Worm (Caenorhabditis elegans) whole organism, young adult: ENCODE results near the gene F44G4.6.

ENCODE experiments used
- B0035.1 ChIP-seq: sonication (generic microtip); optimal IDR thresholded peaks from 2 replicates; lab custom pipeline; 2016; ENCODE audit warnings: missing genetic modification characterization, mild to moderate bottlenecking, missing compliant biosample characterization, missing genotype, missing genetic modification reagents
- B0261.1 ChIP-seq: sonication (generic microtip); optimal IDR thresholded peaks from 2 replicates; lab custom pipeline; 2016; ENCODE audit warnings: mild to moderate bottlenecking, missing genetic modification characterization, moderate library complexity, missing compliant biosample characterization
- B0336.3 ChIP-seq: fragments of 200-800 bp; sonication (Bioruptor generic); IDR thresholded peaks from 2 replicates; pipeline ENCODE4 v1.3.6; 2022; ENCODE audit warnings: missing genetic modification characterization, missing compliant biosample characterization
- D2030.7 ChIP-seq: fragments of 200-800 bp; sonication (Bioruptor generic); IDR thresholded peaks from 2 replicates; pipeline ENCODE4 v1.3.6; 2022; ENCODE audit warnings: missing genetic modification reagents, missing genetic modification characterization, missing compliant biosample characterization
- F10E7.11 ChIP-seq: sonication (generic microtip); optimal IDR thresholded peaks from 2 replicates; lab custom pipeline; 2017; ENCODE audit warnings: mild to moderate bottlenecking, missing genetic modification characterization, moderate library complexity, missing compliant biosample characterization
- F33H1.4 ChIP-seq: fragments of 200-800 bp; sonication (Bioruptor generic); IDR thresholded peaks from 2 replicates; pipeline ENCODE4 v1.3.6; 2022; ENCODE audit warnings: missing genetic modification reagents, missing genetic modification characterization, missing compliant biosample characterization
- F57C9.4 ChIP-seq: sonication (generic microtip); optimal IDR thresholded peaks from 2 replicates; lab custom pipeline; 2017; ENCODE audit warnings: mild to moderate bottlenecking, missing genetic modification characterization, missing compliant biosample characterization
- K12H6.12 ChIP-seq: fragments of 200-800 bp; sonication (Bioruptor generic); optimal IDR thresholded peaks from 2 replicates; lab custom pipeline; 2018; ENCODE audit warnings: mild to moderate bottlenecking, missing genetic modification characterization, missing compliant biosample characterization
- T07F8.4 ChIP-seq: sonication (generic microtip); optimal IDR thresholded peaks from 2 replicates; lab custom pipeline; 2016; ENCODE audit warnings: mild to moderate bottlenecking, missing genetic modification characterization, moderate library complexity, missing compliant biosample characterization
- Y56A3A.18 ChIP-seq: fragments of 200-800 bp; sonication (Bioruptor generic); IDR thresholded peaks from 2 replicates; pipeline ENCODE4 v1.3.6; 2022; ENCODE audit warnings: missing genetic modification reagents, missing genetic modification characterization, missing compliant biosample characterization
- Y79H2A.3 ChIP-seq: fragments of 200-800 bp; sonication (Bioruptor generic); conservative IDR thresholded peaks from 2 replicates; pipeline ENCODE4 v1.3.6; 2022; ENCODE audit warnings: missing genetic modification reagents, missing genetic modification characterization, missing compliant biosample characterization
- athp-1 ChIP-seq: sonication (generic microtip); optimal IDR thresholded peaks from 2 replicates; lab custom pipeline; 2017; ENCODE audit warnings: mild to moderate bottlenecking, missing genetic modification characterization, missing compliant biosample characterization
- attf-6 ChIP-seq: fragments of 200-800 bp; sonication (Bioruptor generic); IDR thresholded peaks from 2 replicates; pipeline ENCODE4 v1.3.6; 2022; ENCODE audit warnings: missing genetic modification reagents, missing genetic modification characterization, missing compliant biosample characterization
- cebp-2 ChIP-seq: fragments of 200-800 bp; sonication (Bioruptor generic); IDR thresholded peaks from 2 replicates; pipeline ENCODE4 v1.3.6; 2022; ENCODE audit warnings: missing genetic modification characterization, missing compliant biosample characterization
- ceh-27 ChIP-seq: fragments of 200-800 bp; sonication (Bioruptor generic); optimal IDR thresholded peaks from 2 replicates; lab custom pipeline; 2018; ENCODE audit warnings: mild to moderate bottlenecking, missing genetic modification characterization, moderate library complexity, missing compliant biosample characterization
- efl-1 ChIP-seq: fragments of 150-350 bp; optimal IDR thresholded peaks from 2 replicates; lab custom pipeline; 2014; ENCODE audit warnings: missing biosample characterization, missing genetic modification reagents, missing genetic modification characterization
- egrh-3 ChIP-seq: fragments of 200-800 bp; sonication (Bioruptor generic); IDR thresholded peaks from 2 replicates; pipeline ENCODE4 v1.3.6; 2022; ENCODE audit warnings: missing genetic modification reagents, missing genetic modification characterization, missing compliant biosample characterization
- fkh-3 ChIP-seq: sonication (generic microtip); optimal IDR thresholded peaks from 2 replicates; lab custom pipeline; 2016; ENCODE audit warnings: mild to moderate bottlenecking, missing genetic modification characterization, missing compliant biosample characterization
- hmg-1.2 ChIP-seq: fragments of 200-800 bp; sonication (Bioruptor generic); IDR thresholded peaks from 2 replicates; pipeline ENCODE4 v1.3.6; 2022; ENCODE audit warnings: missing genetic modification reagents, missing genetic modification characterization, missing compliant biosample characterization
- hmg-20 ChIP-seq: fragments of 200-800 bp; sonication (Bioruptor generic); IDR thresholded peaks from 2 replicates; pipeline ENCODE4 v1.3.6; 2022; ENCODE audit warnings: missing genetic modification reagents, missing genetic modification characterization, missing compliant biosample characterization
- hrde-1 ChIP-seq: sonication (generic microtip); optimal IDR thresholded peaks from 2 replicates; lab custom pipeline; 2016; ENCODE audit warnings: missing genetic modification characterization, mild to moderate bottlenecking, missing compliant biosample characterization, moderate library complexity, missing genotype, missing genetic modification reagents, borderline replicate concordance
- lag-1 ChIP-seq: fragments of 200-800 bp; sonication (Bioruptor generic); IDR thresholded peaks from 2 replicates; pipeline ENCODE4 v1.3.6; 2022; ENCODE audit warnings: missing genetic modification reagents, missing genetic modification characterization, missing compliant biosample characterization
- lin-26 ChIP-seq: fragments of 200-800 bp; sonication (Bioruptor generic); IDR thresholded peaks from 2 replicates; pipeline ENCODE4 v1.3.6; 2022; ENCODE audit warnings: missing genetic modification reagents, missing genetic modification characterization, missing compliant biosample characterization
- lin-35 ChIP-seq, 3 experiments: fragments of 150-350 bp in 2 of 3; sonication (generic microtip) in 1 of 3; optimal IDR thresholded peaks; 2 replicates each; lab custom pipeline; 2014 to 2018; ENCODE audit warnings: missing biosample characterization in 3 of 3, missing genetic modification characterization in 3 of 3, missing genetic modification reagents in 3 of 3
- lin-40 ChIP-seq: sonication (generic microtip); optimal IDR thresholded peaks from 2 replicates; lab custom pipeline; 2016; ENCODE audit warnings: missing genetic modification characterization, mild to moderate bottlenecking, missing compliant biosample characterization, missing genotype, missing genetic modification reagents
- lsl-1 ChIP-seq: fragments of 200-800 bp; sonication (Bioruptor generic); optimal IDR thresholded peaks from 2 replicates; lab custom pipeline; 2018; ENCODE audit warnings: mild to moderate bottlenecking, missing genetic modification characterization, moderate library complexity, missing compliant biosample characterization
- madf-3 ChIP-seq: fragments of 200-800 bp; sonication (Bioruptor generic); IDR thresholded peaks from 2 replicates; pipeline ENCODE4 v1.3.6; 2022; ENCODE audit warnings: missing genetic modification reagents, missing genetic modification characterization, missing compliant biosample characterization
- mcd-1 ChIP-seq: fragments of 200-800 bp; sonication (Bioruptor generic); IDR thresholded peaks from 2 replicates; pipeline ENCODE4 v1.3.6; 2022; ENCODE audit warnings: missing genetic modification reagents, missing genetic modification characterization, missing compliant biosample characterization
- mxl-1 ChIP-seq: sonication (generic microtip); optimal IDR thresholded peaks from 2 replicates; lab custom pipeline; 2016; ENCODE audit warnings: missing genetic modification characterization, missing compliant biosample characterization
- nfya-1 ChIP-seq: sonication (generic microtip); optimal IDR thresholded peaks from 2 replicates; lab custom pipeline; 2017; ENCODE audit warnings: antibody characterized with exemption, missing compliant biosample characterization, missing genetic modification characterization, borderline replicate concordance; ENCODE audit not compliant: insufficient read depth
- nfya-2 ChIP-seq: fragments of 200-800 bp; sonication (Bioruptor generic); IDR thresholded peaks from 2 replicates; pipeline ENCODE4 v1.3.6; 2022; ENCODE audit warnings: missing genetic modification reagents, missing genetic modification characterization, missing compliant biosample characterization
- nhr-80 ChIP-seq: sonication (generic microtip); optimal IDR thresholded peaks from 2 replicates; lab custom pipeline; 2016; ENCODE audit warnings: missing genetic modification characterization, missing compliant biosample characterization
- pbrm-1 ChIP-seq: fragments of 200-800 bp; sonication (Bioruptor generic); IDR thresholded peaks from 2 replicates; pipeline ENCODE4 v1.3.6; 2022; ENCODE audit warnings: missing genetic modification reagents, missing genetic modification characterization, missing compliant biosample characterization
- sdz-38 ChIP-seq: sonication (generic microtip); optimal IDR thresholded peaks from 2 replicates; lab custom pipeline; 2016; ENCODE audit warnings: missing genotype, missing genetic modification characterization, missing compliant biosample characterization
- tbx-9 ChIP-seq: sonication (generic microtip); optimal IDR thresholded peaks from 2 replicates; lab custom pipeline; 2016; ENCODE audit warnings: borderline replicate concordance, missing genetic modification characterization, inconsistent platforms, missing compliant biosample characterization
- zfh-2 ChIP-seq: fragments of 200-800 bp; sonication (Bioruptor generic); conservative IDR thresholded peaks from 2 replicates; pipeline ENCODE4 v1.3.6; 2022; ENCODE audit warnings: missing genetic modification reagents, missing genetic modification characterization, missing compliant biosample characterization
- zim-3 ChIP-seq: sonication (generic microtip); optimal IDR thresholded peaks from 2 replicates; lab custom pipeline; 2017; ENCODE audit warnings: mild to moderate bottlenecking, missing genetic modification characterization, moderate library complexity, missing compliant biosample characterization
- ztf-22 ChIP-seq: fragments of 200-800 bp; sonication (Bioruptor generic); optimal IDR thresholded peaks from 2 replicates; lab custom pipeline; 2018; ENCODE audit warnings: mild to moderate bottlenecking, missing genetic modification characterization, moderate library complexity, missing compliant biosample characterization
- ztf-28 ChIP-seq: fragments of 200-800 bp; sonication (Bioruptor generic); IDR thresholded peaks from 2 replicates; pipeline ENCODE4 v1.3.6; 2022; ENCODE audit warnings: missing genetic modification reagents, missing genetic modification characterization, missing compliant biosample characterization

The F44G4.6 gene

DNA sequence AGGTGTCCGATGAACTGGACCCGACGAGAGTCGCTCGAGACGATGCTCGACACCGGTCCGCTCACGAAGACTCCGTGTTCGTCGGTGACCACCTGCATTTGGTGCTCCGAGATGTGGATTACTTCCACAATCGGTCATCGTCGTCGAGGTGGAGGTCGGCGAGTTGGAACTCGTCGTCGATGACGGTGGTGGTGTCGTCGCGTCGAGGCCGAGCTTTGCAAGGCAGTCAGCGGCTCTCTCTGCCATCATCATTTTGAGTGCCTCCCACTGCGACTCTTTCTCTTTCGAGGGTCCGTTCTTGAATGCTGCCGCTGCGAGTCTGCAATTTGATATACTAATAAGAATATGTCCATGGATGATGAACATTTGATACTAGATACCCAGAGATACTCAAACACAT is 6.1 kb upstream of the F44G4.6 start:
- TF ChIP-seq egrh-3 (GFP tag; lab: Robert Waterston, UW): peak; percentile 58; the same call in 1 of the 2 replicates
- TF ChIP-seq lsl-1 (GFP tag; lab: Kevin White, UChicago): no peak
- peak; percentile 84 for TF ChIP-seq zfh-2
- no peak for TF ChIP-seq zim-3 (tag; lab: Kevin White, UChicago)
- no peak for TF ChIP-seq pbrm-1 (GFP tag; lab: Robert Waterston, UW)
- no peak for TF ChIP-seq madf-3
- no peak for TF ChIP-seq lin-26 (GFP tag; lab: Robert Waterston, UW)
- TF ChIP-seq K12H6.12: no peak
- no peak for TF ChIP-seq lin-40
- no peak for TF ChIP-seq ztf-22
- TF ChIP-seq D2030.7: no peak
- TF ChIP-seq mcd-1 (GFP tag; lab: Robert Waterston, UW): 0 out of 2 replicates have a peak, but pooled peaks have one; percentile 17
- no peak for TF ChIP-seq T07F8.4 (tag; lab: Kevin White, UChicago)
- no peak for TF ChIP-seq F57C9.4 (tag; lab: Kevin White, UChicago)
- TF ChIP-seq nfya-2 (GFP tag; lab: Robert Waterston, UW): no peak
- TF ChIP-seq B0035.1 (tag; lab: Kevin White, UChicago): no peak
- TF ChIP-seq cebp-2 (GFP tag; lab: Robert Waterston, UW): no peak
- TF ChIP-seq Y79H2A.3 (GFP tag; lab: Robert Waterston, UW): no peak
- TF ChIP-seq efl-1 (GFP tag; lab: Kevin White, UChicago): no peak
- TF ChIP-seq ztf-28 (GFP tag; lab: Robert Waterston, UW): no peak
- TF ChIP-seq hmg-1.2: no peak
- TF ChIP-seq lin-35 (GFP tag; optimal IDR thresholded peaks at IDR 0.05; lab: Kevin White, UChicago): no peak
- TF ChIP-seq B0336.3 (GFP tag; lab: Robert Waterston, UW): no peak
- TF ChIP-seq F33H1.4 (GFP tag; lab: Robert Waterston, UW): no peak
- TF ChIP-seq F10E7.11: no peak

DNA sequence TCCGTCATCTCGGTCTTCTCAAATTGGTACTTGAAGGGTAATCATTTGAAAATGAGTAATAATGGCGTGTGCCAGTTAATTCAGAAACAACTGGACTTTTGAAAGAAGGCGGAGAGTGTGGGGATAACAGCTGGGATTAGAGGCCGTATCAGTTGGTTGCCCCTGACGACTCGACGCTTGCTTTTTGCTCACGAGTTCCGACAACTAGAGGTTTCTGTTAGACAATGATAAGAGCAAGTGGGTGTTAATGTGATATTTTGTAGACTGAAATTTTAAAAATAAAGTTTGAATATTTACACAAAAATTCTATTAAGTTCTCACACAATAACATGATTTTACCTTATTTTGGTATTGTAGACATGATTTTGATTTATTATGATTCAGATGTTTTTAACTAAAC is 3.5 kb upstream of the F44G4.6 start, which contains the start of gene F44G4.7:
Gene F44G4.7 (minus strand): TSS at position 101 of the 400 bp plus-strand sequence.
- TF ChIP-seq sdz-38 (tag; lab: Kevin White, UChicago) (no peak), tbx-9 (tag; lab: Kevin White, UChicago) (no peak), athp-1 (tag; lab: Kevin White, UChicago) (no peak), hmg-20 (no peak), B0035.1 (tag; lab: Kevin White, UChicago) (no peak), B0261.1 (tag; lab: Kevin White, UChicago) (no peak)

DNA sequence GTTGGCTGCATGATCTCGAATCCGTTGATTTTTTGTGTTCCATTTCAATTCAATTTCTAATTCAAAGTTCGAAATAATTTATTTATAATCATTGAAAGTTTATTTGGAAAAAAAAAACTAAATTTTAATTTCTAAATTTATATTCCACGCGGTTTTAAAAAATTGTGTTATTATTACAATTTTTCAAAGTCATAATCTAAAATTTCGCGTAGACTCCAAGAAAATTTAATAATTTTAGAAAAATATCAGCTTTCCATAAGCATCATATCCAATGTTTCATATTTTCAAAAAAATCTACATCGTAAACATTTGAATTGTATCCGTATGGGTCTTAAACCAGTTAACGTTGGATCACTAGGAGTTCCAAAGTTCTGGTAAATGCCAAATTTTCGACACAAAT is 1.3 kb downstream of the F44G4.6 start, which contains the start of gene F44G4.5:
Gene F44G4.5 (minus strand): TSS at position 101 of the 400 bp plus-strand sequence.
- TF ChIP-seq fkh-3 (tag; lab: Kevin White, UChicago) (no peak), mxl-1 (tag; lab: Kevin White, UChicago) (no peak), Y56A3A.18 (no peak), Y79H2A.3 (GFP tag; lab: Robert Waterston, UW) (no peak), ceh-27 (GFP tag; lab: Kevin White, UChicago) (no peak), nhr-80 (no peak), hrde-1 (tag; lab: Kevin White, UChicago) (no peak), attf-6 (GFP tag; lab: Robert Waterston, UW) (no peak), lag-1 (GFP tag; lab: Robert Waterston, UW) (no peak), athp-1 (tag; lab: Kevin White, UChicago) (no peak), nfya-1 (tag; lab: Kevin White, UChicago) (no peak)
